Worm (Caenorhabditis elegans) whole organism, L3 larva: ENCODE results near the gene ZK1320.7.
A peak's percentile ranks its signal among the peaks of the same experiment; 100 is the strongest.

Experiments
- R02D3.7 ChIP-seq: fragments of 150-350 bp; optimal IDR thresholded peaks from 2 replicates; lab custom pipeline; 2014; ENCODE audit warnings: missing biosample characterization, missing genetic modification characterization
- ZK546.5 ChIP-seq: sonication (generic microtip); optimal IDR thresholded peaks from 2 replicates; lab custom pipeline; 2017; ENCODE audit warnings: missing biosample characterization, missing genetic modification characterization
- ama-1 ChIP-seq: fragments of 150-350 bp; optimal IDR thresholded peaks from 2 replicates; lab custom pipeline; 2018
- ceh-28 ChIP-seq: fragments of 150-350 bp; optimal IDR thresholded peaks from 2 replicates; lab custom pipeline; 2014; ENCODE audit warnings: missing biosample characterization, missing genetic modification reagents, missing genetic modification characterization
- lin-15B ChIP-seq: fragments of 150-350 bp; optimal IDR thresholded peaks from 2 replicates; lab custom pipeline; 2014; ENCODE audit warnings: missing biosample characterization, missing genetic modification characterization
- nhr-237 ChIP-seq: fragments of 150-350 bp; optimal IDR thresholded peaks from 2 replicates; lab custom pipeline; 2014; ENCODE audit warnings: missing biosample characterization, missing genetic modification characterization
- nhr-28 ChIP-seq: fragments of 150-350 bp; optimal IDR thresholded peaks from 2 replicates; lab custom pipeline; 2014; ENCODE audit warnings: missing biosample characterization, missing genetic modification characterization
- sea-2 ChIP-seq: fragments of 150-350 bp; sonication (generic microtip); optimal IDR thresholded peaks from 4 replicates; lab custom pipeline; 2014; ENCODE audit warnings: missing biosample characterization, missing genetic modification reagents, missing genetic modification characterization
- zag-1 ChIP-seq: fragments of 150-350 bp; optimal IDR thresholded peaks from 2 replicates; lab custom pipeline; 2014; ENCODE audit warnings: missing biosample characterization, missing genetic modification characterization

- TF ChIP-seq nhr-237 (tag; lab: Kevin White, UChicago) (no peak), R02D3.7 (peak; percentile 92), sea-2 (GFP tag; lab: Kevin White, UChicago) (no peak), ZK546.5 (tag; lab: Kevin White, UChicago) (no peak), lin-15B (tag; lab: Kevin White, UChicago) (peak; percentile 47), zag-1 (tag; lab: Kevin White, UChicago) (no peak), ama-1 (no peak), nhr-28 (tag; lab: Kevin White, UChicago) (no peak), ceh-28 (tag; lab: Kevin White, UChicago) (no peak)
Observed at ce11 chrII:9668959-9669358, 2.4 kb upstream of the ZK1320.7 start, which contains the start of gene taf-8.
